Fruit fly (Drosophila melanogaster) whole organism, embryonic: ENCODE results near the gene Tsp96F.

Experiments
- Awh ChIP-seq: fragments of 200-800 bp; sonication (Bioruptor generic); IDR thresholded peaks from 2 replicates; pipeline ENCODE4, ENCODE4 v1.3.6; 2022; ENCODE audit warnings: missing biosample characterization, missing genetic modification characterization
- CG10274 ChIP-seq: fragments of 200-800 bp; sonication (Bioruptor generic); optimal IDR thresholded peaks from 3 replicates; lab custom pipeline; 2017; ENCODE audit warnings: missing biosample characterization, mild to moderate bottlenecking, missing genetic modification characterization
- CG11398 ChIP-seq: fragments of 200-800 bp; sonication (Bioruptor generic); optimal IDR thresholded peaks from 2 replicates; lab custom pipeline; 2016; ENCODE audit warnings: missing biosample characterization, missing genetic modification characterization
- CG12391 ChIP-seq: fragments of 200-800 bp; sonication (Bioruptor generic); optimal IDR thresholded peaks from 3 replicates; lab custom pipeline; 2018; ENCODE audit warnings: missing biosample characterization, mild to moderate bottlenecking, missing genetic modification characterization, moderate library complexity
- CG13287 ChIP-seq: fragments of 200-800 bp; sonication (Bioruptor generic); IDR thresholded peaks from 2 replicates; pipeline ENCODE4 v1.3.6; 2022; ENCODE audit warnings: missing biosample characterization, missing genetic modification characterization; ENCODE audit not compliant: partially characterized antibody
- CG14667 ChIP-seq: fragments of 200-800 bp; sonication (Bioruptor generic); IDR thresholded peaks from 2 replicates; pipeline ENCODE4 v1.3.6; 2022; ENCODE audit warnings: missing biosample characterization, missing genetic modification characterization
- CG14860 ChIP-seq: fragments of 200-800 bp; sonication (Bioruptor generic); IDR thresholded peaks from 3 replicates; pipeline ENCODE4 v1.3.6; 2022; ENCODE audit warnings: missing biosample characterization, missing genetic modification characterization; ENCODE audit not compliant: partially characterized antibody
- CG15269 ChIP-seq: fragments of 200-800 bp; sonication (Bioruptor generic); optimal IDR thresholded peaks from 2 replicates; lab custom pipeline; 2018; ENCODE audit warnings: missing biosample characterization, mild to moderate bottlenecking, missing genetic modification characterization, moderate library complexity
- CG15601 ChIP-seq: fragments of 200-800 bp; sonication (Bioruptor generic); optimal IDR thresholded peaks from 3 replicates; lab custom pipeline; 2019; ENCODE audit warnings: missing biosample characterization, mild to moderate bottlenecking, missing genetic modification characterization, moderate library complexity
- CG2678 ChIP-seq: fragments of 200-800 bp; sonication (Bioruptor generic); optimal IDR thresholded peaks from 3 replicates; lab custom pipeline; 2019; ENCODE audit warnings: missing biosample characterization, mild to moderate bottlenecking, missing genetic modification characterization, moderate library complexity
- CG2712 ChIP-seq: fragments of 200-800 bp; optimal IDR thresholded peaks from 3 replicates; lab custom pipeline; 2019; ENCODE audit warnings: missing biosample characterization, mild to moderate bottlenecking, missing genetic modification characterization, moderate library complexity
- CG30403 ChIP-seq: fragments of 200-800 bp; sonication (Bioruptor generic); optimal IDR thresholded peaks from 3 replicates; lab custom pipeline; 2016; ENCODE audit warnings: missing biosample characterization, missing genetic modification characterization
- CG31365 ChIP-seq: fragments of 200-800 bp; sonication (Bioruptor generic); optimal IDR thresholded peaks from 2 replicates; lab custom pipeline; 2018; ENCODE audit warnings: missing biosample characterization, mild to moderate bottlenecking, missing genetic modification characterization
- CG3281 ChIP-seq: fragments of 200-800 bp; sonication (Bioruptor generic); optimal IDR thresholded peaks from 3 replicates; lab custom pipeline; 2017; ENCODE audit warnings: missing biosample characterization, mild to moderate bottlenecking, missing genetic modification characterization
- CG3407 ChIP-seq: fragments of 200-800 bp; sonication (Bioruptor generic); optimal IDR thresholded peaks from 2 replicates; lab custom pipeline; 2018; ENCODE audit warnings: missing biosample characterization, mild to moderate bottlenecking, missing genetic modification characterization
- CG3838 ChIP-seq: fragments of 200-800 bp; sonication (Bioruptor generic); optimal IDR thresholded peaks from 3 replicates; lab custom pipeline; 2016; ENCODE audit warnings: missing biosample characterization, missing genetic modification characterization
- CG3995 ChIP-seq: fragments of 200-800 bp; sonication (Bioruptor generic); optimal IDR thresholded peaks from 3 replicates; lab custom pipeline; 2016; ENCODE audit warnings: missing biosample characterization, missing genetic modification characterization
- CG4404 ChIP-seq: fragments of 200-800 bp; sonication (Bioruptor generic); IDR thresholded peaks from 2 replicates; pipeline ENCODE4 v1.3.6; 2022; ENCODE audit warnings: missing biosample characterization, missing genetic modification characterization
- CG5180 ChIP-seq: fragments of 200-800 bp; sonication (Bioruptor generic); optimal IDR thresholded peaks from 3 replicates; lab custom pipeline; 2017; ENCODE audit warnings: missing biosample characterization, missing genetic modification characterization, mild to moderate bottlenecking, moderate library complexity, missing genetic modification reagents
- CG6272 ChIP-seq: fragments of 200-800 bp; sonication (Bioruptor generic); IDR thresholded peaks from 2 replicates; pipeline ENCODE4 v1.3.6; 2022; ENCODE audit warnings: missing biosample characterization, missing genetic modification characterization
- CG7786 ChIP-seq: fragments of 200-800 bp; sonication (Bioruptor generic); optimal IDR thresholded peaks from 2 replicates; lab custom pipeline; 2016; ENCODE audit warnings: missing biosample characterization, missing genetic modification characterization
- CG8924 ChIP-seq: fragments of 200-800 bp; optimal IDR thresholded peaks from 3 replicates; lab custom pipeline; 2019; ENCODE audit warnings: missing biosample characterization, mild to moderate bottlenecking, missing genetic modification characterization, moderate library complexity
- CkIIα-i1 ChIP-seq: fragments of 200-800 bp; sonication (Bioruptor generic); IDR thresholded peaks from 2 replicates; pipeline ENCODE4 v1.3.6; 2022; ENCODE audit warnings: missing biosample characterization, missing genetic modification characterization
- Dp ChIP-seq: fragments of 200-800 bp; sonication (Bioruptor generic); optimal IDR thresholded peaks from 2 replicates; lab custom pipeline; 2018; ENCODE audit warnings: missing biosample characterization, mild to moderate bottlenecking, missing genetic modification characterization, moderate library complexity
- MBD-R2 ChIP-seq: fragments of 200-800 bp; sonication (Bioruptor generic); IDR thresholded peaks from 2 replicates; pipeline ENCODE4 v1.3.6; 2022; ENCODE audit warnings: missing biosample characterization, missing genetic modification characterization
- NFAT ChIP-seq: fragments of 200-800 bp; sonication (Bioruptor generic); IDR thresholded peaks from 2 replicates; pipeline ENCODE4 v1.3.6; 2022; ENCODE audit warnings: missing biosample characterization, missing genetic modification characterization
- Oaz ChIP-seq: fragments of 200-800 bp; sonication (Bioruptor generic); IDR thresholded peaks from 2 replicates; pipeline ENCODE4 v1.3.6; 2022; ENCODE audit warnings: missing biosample characterization, missing genetic modification characterization
- Oli ChIP-seq: fragments of 200-800 bp; sonication (Bioruptor generic); optimal IDR thresholded peaks from 2 replicates; lab custom pipeline; 2018; ENCODE audit warnings: missing biosample characterization, mild to moderate bottlenecking, missing genetic modification characterization, moderate library complexity
- PHDP ChIP-seq: fragments of 200-800 bp; sonication (Bioruptor generic); optimal IDR thresholded peaks from 3 replicates; lab custom pipeline; 2018; ENCODE audit warnings: missing biosample characterization, mild to moderate bottlenecking, missing genetic modification characterization, moderate library complexity
- Ravus ChIP-seq: fragments of 200-800 bp; sonication (Bioruptor generic); IDR thresholded peaks from 2 replicates; pipeline ENCODE4 v1.3.6; 2022; ENCODE audit warnings: missing biosample characterization, missing genetic modification characterization
- Sin3A ChIP-seq: fragments of >200 bp; optimal IDR thresholded peaks from 2 replicates; lab custom pipeline; 2018
- ash1 ChIP-seq: fragments of 200-800 bp; sonication (Bioruptor generic); optimal IDR thresholded peaks from 2 replicates; lab custom pipeline; 2018; ENCODE audit warnings: missing biosample characterization, mild to moderate bottlenecking, missing genetic modification characterization
- az2 ChIP-seq: fragments of 200-800 bp; sonication (Bioruptor generic); optimal IDR thresholded peaks from 3 replicates; lab custom pipeline; 2016; ENCODE audit warnings: missing biosample characterization, missing genetic modification characterization
- dysf ChIP-seq: fragments of 200-800 bp; sonication (Bioruptor generic); IDR thresholded peaks from 3 replicates; pipeline ENCODE4 v1.3.6; 2022; ENCODE audit warnings: missing biosample characterization, missing genetic modification characterization
- ems ChIP-seq: fragments of 200-800 bp; sonication (Bioruptor generic); optimal IDR thresholded peaks from 3 replicates; lab custom pipeline; 2016; ENCODE audit warnings: missing biosample characterization, missing genetic modification characterization
- exex ChIP-seq: fragments of 200-800 bp; sonication (Bioruptor generic); optimal IDR thresholded peaks from 4 replicates; lab custom pipeline; 2018; ENCODE audit warnings: missing biosample characterization, mild to moderate bottlenecking, missing genetic modification characterization, moderate library complexity
- fd64A ChIP-seq: fragments of 200-800 bp; sonication (Bioruptor generic); optimal IDR thresholded peaks from 3 replicates; lab custom pipeline; 2018; ENCODE audit warnings: missing biosample characterization, mild to moderate bottlenecking, missing genetic modification characterization
- fru ChIP-seq: fragments of >200 bp; optimal IDR thresholded peaks from 2 replicates; lab custom pipeline; 2017
- h ChIP-seq: fragments of >200 bp; optimal IDR thresholded peaks from 2 replicates; lab custom pipeline; 2017
- ind ChIP-seq: fragments of 200-800 bp; sonication (Bioruptor generic); optimal IDR thresholded peaks from 3 replicates; lab custom pipeline; 2016; ENCODE audit warnings: missing biosample characterization, missing genetic modification characterization
- inv ChIP-seq: fragments of 200-800 bp; sonication (Bioruptor generic); IDR thresholded peaks from 2 replicates; pipeline ENCODE4 v1.3.6; 2022; ENCODE audit warnings: missing biosample characterization, missing genetic modification characterization; ENCODE audit not compliant: partially characterized antibody
- ken ChIP-seq: fragments of 200-800 bp; sonication (Bioruptor generic); IDR thresholded peaks from 3 replicates; pipeline ENCODE4 v1.3.6; 2022; ENCODE audit warnings: missing biosample characterization, missing genetic modification characterization
- luna ChIP-seq: fragments of 200-800 bp; sonication (Bioruptor generic); optimal IDR thresholded peaks from 2 replicates; lab custom pipeline; 2016; ENCODE audit warnings: missing biosample characterization, missing genetic modification characterization
- oc ChIP-seq: fragments of 200-800 bp; sonication (Bioruptor generic); optimal IDR thresholded peaks from 2 replicates; lab custom pipeline; 2018; ENCODE audit warnings: missing biosample characterization, mild to moderate bottlenecking, missing genetic modification characterization, moderate library complexity
- pfk ChIP-seq: fragments of 200-800 bp; sonication (Bioruptor generic); optimal IDR thresholded peaks from 2 replicates; lab custom pipeline; 2018; ENCODE audit warnings: missing biosample characterization, mild to moderate bottlenecking, missing genetic modification characterization, moderate library complexity
- sc ChIP-seq, 3 experiments: fragments of >200 bp in 2 of 3; fragments of 200-800 bp in 1 of 3; sonication (Bioruptor generic) in 1 of 3; optimal IDR thresholded peaks; 2 replicates in 2 of 3; 3 replicates in 1 of 3; lab custom pipeline; 2017; ENCODE audit warnings: mild to moderate bottlenecking in 1 of 3, missing biosample characterization in 1 of 3, missing genetic modification characterization in 1 of 3, missing genetic modification reagents in 1 of 3
- schlank ChIP-seq: fragments of 200-800 bp; sonication (Bioruptor generic); optimal IDR thresholded peaks from 2 replicates; lab custom pipeline; 2018; ENCODE audit warnings: missing biosample characterization, mild to moderate bottlenecking, missing genetic modification characterization
- sisA ChIP-seq: fragments of 200-800 bp; sonication (Bioruptor generic); IDR thresholded peaks from 2 replicates; pipeline ENCODE4 v1.3.6; 2022; ENCODE audit warnings: missing biosample characterization, missing genetic modification characterization
- stwl ChIP-seq: fragments of 200-800 bp; sonication (Bioruptor generic); optimal IDR thresholded peaks from 3 replicates; lab custom pipeline; 2018; ENCODE audit warnings: missing biosample characterization, mild to moderate bottlenecking, missing genetic modification characterization, moderate library complexity
- tgo ChIP-seq: fragments of 200-800 bp; sonication (Bioruptor generic); IDR thresholded peaks from 3 replicates; pipeline ENCODE4 v1.3.6; 2022; ENCODE audit warnings: missing biosample characterization, missing genetic modification characterization
- tna ChIP-seq: fragments of 200-800 bp; sonication (Bioruptor generic); IDR thresholded peaks from 2 replicates; pipeline ENCODE4 v1.3.6; 2022; ENCODE audit warnings: missing biosample characterization, missing genetic modification characterization; ENCODE audit not compliant: partially characterized antibody
- yki ChIP-seq: fragments of >200 bp; optimal IDR thresholded peaks from 3 replicates; lab custom pipeline; 2018

The Tsp96F gene

dm6 chr3R:25884301-25884700 is 3.1 kb upstream of the Tsp96F start:
- TF ChIP-seq CG2712 (tag; lab: Kevin White, UChicago) (peak; percentile 91), CG15601 (tag; lab: Kevin White, UChicago) (peak; percentile 79), ems (no peak), ash1 (GFP tag; lab: Kevin White, UChicago) (no peak), CG3281 (peak; percentile 10), sc (optimal IDR thresholded peaks at IDR 0.05; lab: Kevin White, UChicago) (no peak), sc (GFP tag; optimal IDR thresholded peaks at IDR 0.05; lab: Kevin White, UChicago) (peak; percentile 64), luna (no peak), CG5180 (GFP tag; lab: Kevin White, UChicago) (no peak), h (lab: Kevin White, UChicago) (no peak), CG3407 (peak; percentile 59), CG4404 (GFP tag; lab: Robert Waterston, UW) (no peak), PHDP (peak; percentile 81), Awh (peak; percentile 57), yki (no peak), CG2678 (tag; lab: Kevin White, UChicago) (peak; percentile 80), Oaz (no peak), CG12391 (tag; lab: Kevin White, UChicago) (peak; percentile 85), CG10274 (GFP tag; lab: Kevin White, UChicago) (no peak), ken (GFP tag; lab: Robert Waterston, UW) (no peak), MBD-R2 (GFP tag; lab: Robert Waterston, UW) (no peak), Sin3A (lab: Kevin White, UChicago) (no peak), ind (GFP tag; lab: Kevin White, UChicago) (peak; percentile 50), Oli (tag; lab: Kevin White, UChicago) (peak; percentile 72), CG3995 (GFP tag; lab: Kevin White, UChicago) (no peak), CG7786 (GFP tag; lab: Kevin White, UChicago) (no peak), CkIIα-i1 (GFP tag; lab: Robert Waterston, UW) (no peak), fru (no peak), tna (GFP tag; lab: Robert Waterston, UW) (no peak), schlank (tag; lab: Kevin White, UChicago) (no peak), az2 (GFP tag; lab: Kevin White, UChicago) (peak; percentile 64), Dp (GFP tag; lab: Kevin White, UChicago) (no peak), inv (GFP tag; lab: Robert Waterston, UW) (no peak), pfk (GFP tag; lab: Kevin White, UChicago) (no peak), CG8924 (peak; percentile 80), CG11398 (GFP tag; lab: Kevin White, UChicago) (no peak), oc (tag; lab: Kevin White, UChicago) (peak; percentile 87), CG6272 (no peak), CG15269 (tag; lab: Kevin White, UChicago) (peak; percentile 61), NFAT (GFP tag; lab: Robert Waterston, UW) (no peak), sisA (GFP tag; lab: Robert Waterston, UW) (peak; percentile 72), CG3838 (no peak), tgo (GFP tag; lab: Robert Waterston, UW) (peak; percentile 46; the same call in 2 of the 3 replicates), CG30403 (GFP tag; lab: Kevin White, UChicago) (peak; percentile 73), CG14667 (GFP tag; lab: Robert Waterston, UW) (no peak), stwl (tag; lab: Kevin White, UChicago) (no peak), dysf (peak; percentile 43; the same call in 1 of the 3 replicates), Ravus (no peak), exex (tag; lab: Kevin White, UChicago) (no peak), CG14860 (no peak), fd64A (GFP tag; lab: Kevin White, UChicago) (no peak), CG31365 (no peak), CG13287 (GFP tag; lab: Robert Waterston, UW) (no peak)
